Worm (Caenorhabditis elegans) whole organism, mixed stage, embryonic: ENCODE results near the gene C34C12.7.
A peak's percentile ranks its signal among the peaks of the same experiment; 100 is the strongest.

Source experiments
- mep-1 ChIP-seq: fragments of 150-350 bp; optimal IDR thresholded peaks from 2 replicates; lab custom pipeline; 2017; ENCODE audit warnings: missing biosample characterization, missing genetic modification reagents, missing genetic modification characterization, inconsistent platforms
- nhr-237 ChIP-seq: fragments of 150-350 bp; optimal IDR thresholded peaks from 2 replicates; lab custom pipeline; 2014; ENCODE audit warnings: missing biosample characterization, missing genetic modification characterization
- pha-4 ChIP-seq: fragments of 150-350 bp; optimal IDR thresholded peaks from 2 replicates; lab custom pipeline; 2018; ENCODE audit warnings: missing biosample characterization, missing genetic modification reagents, missing genetic modification characterization
- ztf-11 ChIP-seq: fragments of 150-350 bp; optimal IDR thresholded peaks from 2 replicates; lab custom pipeline; 2014; ENCODE audit warnings: missing biosample characterization, missing genetic modification characterization

- TF ChIP-seq ztf-11 (tag; lab: Kevin White, UChicago), result no peak
- TF ChIP-seq nhr-237 (tag; lab: Kevin White, UChicago), result peak; percentile 33
- TF ChIP-seq mep-1 (tag; lab: Kevin White, UChicago), result peak; percentile 61
- TF ChIP-seq pha-4, result peak; percentile 48
Observed at ce11 chrIII:3471403-3472053, 16.6 kb downstream of the C34C12.7 start, which contains the start of gene rsu-1.
